Fruit fly (Drosophila melanogaster): ENCODE results near the gene Brf.

Gene Brf

dm6 chr3R:17422102-17422501 lies 31.0 kb upstream of the Brf start, which contains the start of gene CG14332:
CG14332 (minus strand) TSS chr3R:17422202.
- no peak for TF ChIP-seq CrebB (tag; optimal IDR thresholded peaks at IDR 0.05)
- TF ChIP-seq dmrt11E (tag; optimal IDR thresholded peaks at IDR 0.05) = no peak
- no peak for TF ChIP-seq CG3281 (GFP tag; optimal IDR thresholded peaks at IDR 0.05)
- TF ChIP-seq CG1024 (GFP tag; IDR thresholded peaks at IDR 0.05) = no peak
- no peak for TF ChIP-seq Taf1 (GFP tag; IDR thresholded peaks at IDR 0.05)
- no peak for TF ChIP-seq vnd (GFP tag; IDR thresholded peaks at IDR 0.05; ENCODE audit: partially characterized antibody)
- TF ChIP-seq CG4617 (GFP tag; optimal IDR thresholded peaks at IDR 0.05; ENCODE audit: borderline replicate concordance) = no peak
- TF ChIP-seq caup (GFP tag; optimal IDR thresholded peaks at IDR 0.05; ENCODE audit: severe bottlenecking) = no peak
- no peak for TF ChIP-seq CG16813 (GFP tag; IDR thresholded peaks at IDR 0.05; ENCODE audit: partially characterized antibody)
- TF ChIP-seq Antp (GFP tag; optimal IDR thresholded peaks at IDR 0.05) = no peak

dm6 chr3R:17420338-17420737 lies 29.2 kb upstream of the Brf start, which contains the start of gene CG42835:
CG42835 (plus strand) TSS chr3R:17420638.
- no peak for TF ChIP-seq gro (GFP tag; optimal IDR thresholded peaks at IDR 0.05)
- TF ChIP-seq Aef1 (GFP tag; IDR thresholded peaks at IDR 0.05) = no peak
- no peak for TF ChIP-seq danr (GFP tag; IDR thresholded peaks at IDR 0.05)
- no peak for TF ChIP-seq CG7963 (GFP tag; IDR thresholded peaks at IDR 0.05; ENCODE audit: partially characterized antibody)
- TF ChIP-seq CG18764 (GFP tag; optimal IDR thresholded peaks at IDR 0.05) = no peak
- no peak for TF ChIP-seq unpg (GFP tag; optimal IDR thresholded peaks at IDR 0.05)
- no peak for TF ChIP-seq ERR (GFP tag; optimal IDR thresholded peaks at IDR 0.05)
- TF ChIP-seq chm (GFP tag; IDR thresholded peaks at IDR 0.05) = no peak
- TF ChIP-seq MTF-1 (GFP tag; optimal IDR thresholded peaks at IDR 0.05; ENCODE audit: borderline replicate concordance) = no peak
- TF ChIP-seq CG31441 (GFP tag; IDR thresholded peaks at IDR 0.05) = no peak
- TF ChIP-seq exex (tag; optimal IDR thresholded peaks at IDR 0.05) = no peak
- no peak for TF ChIP-seq Dll (GFP tag; IDR thresholded peaks at IDR 0.05; ENCODE audit: partially characterized antibody)
- TF ChIP-seq CG16815 (GFP tag; optimal IDR thresholded peaks at IDR 0.05) = no peak
- TF ChIP-seq CG9876 (GFP tag; optimal IDR thresholded peaks at IDR 0.05) = no peak
- TF ChIP-seq Mad (GFP tag; optimal IDR thresholded peaks at IDR 0.05) = no peak
- no peak for TF ChIP-seq cas (GFP tag; IDR thresholded peaks at IDR 0.05)
- no peak for TF ChIP-seq nerfin-2 (GFP tag; IDR thresholded peaks at IDR 0.05; ENCODE audit: partially characterized antibody)

- TF ChIP-seq luna (GFP tag; optimal IDR thresholded peaks at IDR 0.05) (no peak), Xbp1 (GFP tag; optimal IDR thresholded peaks at IDR 0.05) (no peak)
Observed at dm6 chr3R:17418459-17418858, 27.3 kb upstream of the Brf start, which contains the start of gene CG42834. CG42834 (plus strand) TSS chr3R:17418759.

DNA sequence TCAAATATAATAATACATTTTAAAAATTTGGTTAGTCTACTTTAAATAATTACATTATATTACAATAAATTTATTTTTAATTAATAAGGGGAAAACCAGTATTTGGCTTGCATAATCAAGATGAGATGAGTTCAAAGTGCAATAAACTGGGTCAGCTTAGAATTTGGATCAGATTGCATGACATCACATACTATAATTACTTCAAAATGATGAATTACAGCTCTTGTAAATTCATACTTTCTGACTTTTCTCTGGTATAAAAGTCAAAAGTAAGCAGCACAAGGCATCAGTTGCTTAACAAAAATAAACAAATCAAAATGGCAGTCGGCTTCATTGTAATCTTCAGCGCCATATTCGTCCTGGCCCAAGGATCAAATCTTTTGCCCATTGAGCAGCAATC lies 26.0 kb upstream of the Brf start, which contains the start of gene CG33333:
Gene CG33333, plus strand, starts transcription at position 301 of the 400 bp plus-strand sequence.
- no peak for TF ChIP-seq stwl (tag; optimal IDR thresholded peaks at IDR 0.05)
- TF ChIP-seq NfI (GFP tag; optimal IDR thresholded peaks at IDR 0.05) = no peak
- TF ChIP-seq maf-S (GFP tag; optimal IDR thresholded peaks at IDR 0.05) = no peak
- no peak for TF ChIP-seq phol (tag; optimal IDR thresholded peaks at IDR 0.05)
- no peak for TF ChIP-seq tup (GFP tag; optimal IDR thresholded peaks at IDR 0.05)
- TF ChIP-seq CG13123 (GFP tag; optimal IDR thresholded peaks at IDR 0.05) = no peak
- TF ChIP-seq chm (GFP tag; IDR thresholded peaks at IDR 0.05) = no peak
